Worm (Caenorhabditis elegans) whole organism, L4 larva: ENCODE results near the gene tomm-20.

Experiments
- R02D3.7 ChIP-seq: fragments of 150-350 bp; sonication (generic microtip); optimal IDR thresholded peaks from 3 replicates; lab custom pipeline; 2014; ENCODE audit warnings: missing biosample characterization, missing genetic modification characterization
- Y48G9A.11 ChIP-seq: fragments of 200-800 bp; sonication (Bioruptor generic); IDR thresholded peaks from 2 replicates; pipeline ENCODE4 v1.3.6; 2022; ENCODE audit warnings: missing genetic modification reagents, missing genetic modification characterization, missing compliant biosample characterization
- ZK546.5 ChIP-seq, 2 experiments: sonication (generic microtip); optimal IDR thresholded peaks; 2 replicates each; lab custom pipeline; 2017; ENCODE audit warnings: missing biosample characterization in 2 of 2, missing genetic modification characterization in 2 of 2
- aha-1 ChIP-seq: fragments of 150-350 bp; peaks from one replicate; lab custom pipeline; 2014; ENCODE audit warnings: missing biosample characterization, missing genetic modification characterization
- aly-2 ChIP-seq: sonication (generic microtip); optimal IDR thresholded peaks from 2 replicates; lab custom pipeline; 2018; ENCODE audit warnings: missing biosample characterization, missing genetic modification characterization
- attf-4 ChIP-seq: sonication (generic microtip); optimal IDR thresholded peaks from 3 replicates; lab custom pipeline; 2017; ENCODE audit warnings: missing biosample characterization, missing genetic modification characterization
- ceh-20 ChIP-seq: fragments of 200-800 bp; sonication (Bioruptor generic); IDR thresholded peaks from 2 replicates; pipeline ENCODE4 v1.3.6; 2022; ENCODE audit warnings: missing genetic modification reagents, missing genetic modification characterization, missing compliant biosample characterization
- ceh-32 ChIP-seq: sonication (generic microtip); optimal IDR thresholded peaks from 2 replicates; lab custom pipeline; 2016; ENCODE audit warnings: mild to moderate bottlenecking, missing genetic modification characterization, missing compliant biosample characterization; ENCODE audit not compliant: poor library complexity
- ceh-82 ChIP-seq: sonication (generic microtip); optimal IDR thresholded peaks from 2 replicates; lab custom pipeline; 2017; ENCODE audit warnings: missing biosample characterization, missing genetic modification characterization
- cey-2 ChIP-seq: sonication (generic microtip); optimal IDR thresholded peaks from 3 replicates; lab custom pipeline; 2017; ENCODE audit warnings: missing genetic modification characterization, mild to moderate bottlenecking, missing compliant biosample characterization, antibody characterized with exemption, borderline replicate concordance; ENCODE audit not compliant: insufficient read depth
- ctbp-1 ChIP-seq: fragments of 200-800 bp; sonication (Bioruptor generic); IDR thresholded peaks from 2 replicates; pipeline ENCODE4 v1.3.6; 2022; ENCODE audit warnings: missing genetic modification reagents, missing genetic modification characterization, missing compliant biosample characterization
- daf-12 ChIP-seq: fragments of 150-350 bp; optimal IDR thresholded peaks from 2 replicates; lab custom pipeline; 2014; ENCODE audit warnings: missing biosample characterization, missing genetic modification reagents, missing genetic modification characterization
- duxl-1 ChIP-seq: sonication (generic microtip); optimal IDR thresholded peaks from 2 replicates; lab custom pipeline; 2016; ENCODE audit warnings: mild to moderate bottlenecking, missing genetic modification characterization, moderate library complexity, missing compliant biosample characterization; ENCODE audit not compliant: poor library complexity
- fkh-10 ChIP-seq: fragments of 150-350 bp; optimal IDR thresholded peaks from 2 replicates; lab custom pipeline; 2014; ENCODE audit warnings: missing biosample characterization, missing genetic modification reagents, missing genetic modification characterization
- fos-1 ChIP-seq: fragments of 150-350 bp; optimal IDR thresholded peaks from 2 replicates; lab custom pipeline; 2014; ENCODE audit warnings: missing biosample characterization, missing genetic modification characterization
- lin-15B ChIP-seq: fragments of 150-350 bp; sonication (generic microtip); optimal IDR thresholded peaks from 3 replicates; lab custom pipeline; 2014; ENCODE audit warnings: missing biosample characterization, missing genetic modification characterization
- lin-29 ChIP-seq: fragments of 200-800 bp; sonication (Bioruptor generic); IDR thresholded peaks from 2 replicates; pipeline ENCODE4 v1.3.6; 2022; ENCODE audit warnings: missing genetic modification reagents, missing genetic modification characterization, missing compliant biosample characterization
- lsy-2 ChIP-seq, 2 experiments: fragments of 150-350 bp in 1 of 2; sonication (generic microtip) in 1 of 2; optimal IDR thresholded peaks; 2 replicates each; lab custom pipeline; 2014 to 2017; ENCODE audit warnings: missing biosample characterization in 2 of 2, missing genetic modification characterization in 2 of 2
- madf-9 ChIP-seq: fragments of 200-800 bp; sonication (Bioruptor generic); conservative IDR thresholded peaks from 2 replicates; pipeline ENCODE4 v1.3.6; 2022; ENCODE audit warnings: missing genetic modification reagents, missing genetic modification characterization, missing compliant biosample characterization
- mep-1 ChIP-seq: fragments of 150-350 bp; sonication (generic microtip); optimal IDR thresholded peaks from 3 replicates; lab custom pipeline; 2014; ENCODE audit warnings: missing biosample characterization, missing genetic modification characterization
- nhr-10 ChIP-seq: fragments of 150-350 bp; optimal IDR thresholded peaks from 2 replicates; lab custom pipeline; 2014; ENCODE audit warnings: missing biosample characterization, missing genetic modification characterization
- nhr-28 ChIP-seq: fragments of 150-350 bp; optimal IDR thresholded peaks from 2 replicates; lab custom pipeline; 2014; ENCODE audit warnings: missing biosample characterization, missing genetic modification characterization
- php-3 ChIP-seq: fragments of 200-800 bp; sonication (Bioruptor generic); IDR thresholded peaks from 2 replicates; pipeline ENCODE4 v1.3.6; 2022; ENCODE audit warnings: missing genetic modification reagents, missing genetic modification characterization, missing compliant biosample characterization
- snpc-1.2 ChIP-seq: fragments of 200-800 bp; sonication (Bioruptor generic); IDR thresholded peaks from 2 replicates; pipeline ENCODE4 v1.3.6; 2022; ENCODE audit warnings: missing genetic modification reagents, missing genetic modification characterization, missing compliant biosample characterization
- spr-1 ChIP-seq: sonication (generic microtip); optimal IDR thresholded peaks from 2 replicates; lab custom pipeline; 2016; ENCODE audit warnings: mild to moderate bottlenecking, missing genetic modification characterization, missing compliant biosample characterization
- tra-1 ChIP-seq: fragments of 200-800 bp; sonication (Bioruptor generic); IDR thresholded peaks from 2 replicates; pipeline ENCODE4 v1.3.6; 2022; ENCODE audit warnings: missing genetic modification reagents, missing genetic modification characterization, missing compliant biosample characterization
- unc-39 ChIP-seq: sonication (generic microtip); optimal IDR thresholded peaks from 2 replicates; lab custom pipeline; 2017; ENCODE audit warnings: missing biosample characterization, missing genetic modification characterization
- unc-62 ChIP-seq, 3 experiments: fragments of 150-350 bp in 1 of 3; sonication (generic microtip); optimal IDR thresholded peaks in 2 of 3; peaks in 1 of 3; 1 replicate in 1 of 3; 2 replicates in 2 of 3; lab custom pipeline; 2014 to 2017; ENCODE audit warnings: missing biosample characterization in 3 of 3, missing genetic modification characterization in 3 of 3, missing genetic modification reagents in 3 of 3, missing genotype in 1 of 3
- ztf-11 ChIP-seq: fragments of 150-350 bp; optimal IDR thresholded peaks from 2 replicates; lab custom pipeline; 2014; ENCODE audit warnings: missing biosample characterization, missing genetic modification characterization

The tomm-20 gene

ce11 chrV:12294091-12294490 is 49.2 kb downstream of the tomm-20 start:
- TF ChIP-seq ZK546.5 (tag; optimal IDR thresholded peaks at IDR 0.05; lab: Kevin White, UChicago): no peak
- no peak for TF ChIP-seq fkh-10
- TF ChIP-seq aha-1 (tag; lab: Kevin White, UChicago): no peak
- no peak for TF ChIP-seq lin-15B (tag; lab: Kevin White, UChicago)
- no peak for TF ChIP-seq snpc-1.2 (GFP tag; lab: Robert Waterston, UW)
- no peak for TF ChIP-seq duxl-1 (tag; lab: Kevin White, UChicago)
- no peak for TF ChIP-seq fos-1 (tag; lab: Kevin White, UChicago)
- TF ChIP-seq lin-29: no peak
- TF ChIP-seq ceh-82 (tag; lab: Kevin White, UChicago): no peak
- TF ChIP-seq php-3 (GFP tag; lab: Robert Waterston, UW): no peak
- no peak for TF ChIP-seq nhr-10 (tag; lab: Kevin White, UChicago)
- TF ChIP-seq spr-1: no peak
- TF ChIP-seq unc-39 (tag; lab: Kevin White, UChicago): no peak
- no peak for TF ChIP-seq aly-2
- no peak for TF ChIP-seq daf-12
- peak; percentile 34; the same call in 1 of the 2 replicates for TF ChIP-seq ceh-20 (GFP tag; lab: Robert Waterston, UW)
- no peak for TF ChIP-seq ztf-11
- TF ChIP-seq madf-9 (GFP tag; lab: Robert Waterston, UW): no peak
- TF ChIP-seq R02D3.7 (tag; lab: Kevin White, UChicago): no peak
- no peak for TF ChIP-seq lsy-2 (tag; optimal IDR thresholded peaks at IDR 0.05; lab: Kevin White, UChicago)
- TF ChIP-seq cey-2 (tag; lab: Kevin White, UChicago): no peak
- no peak for TF ChIP-seq ctbp-1 (GFP tag; lab: Robert Waterston, UW)
- peak; percentile 32 for TF ChIP-seq nhr-28 (tag; lab: Kevin White, UChicago)
- TF ChIP-seq Y48G9A.11: no peak
- TF ChIP-seq ceh-32 (tag; lab: Kevin White, UChicago): no peak
- TF ChIP-seq unc-62 (GFP tag; optimal IDR thresholded peaks at IDR 0.05 in 1 of 2; lab: Kevin White, UChicago): peak in 1 of 2 experiments; percentile 79
- TF ChIP-seq unc-62 (tag; optimal IDR thresholded peaks at IDR 0.05; lab: Kevin White, UChicago): no peak
- TF ChIP-seq tra-1 (GFP tag; lab: Robert Waterston, UW): 0 out of 2 replicates have a peak, but pooled peaks have one; percentile 26
- no peak for TF ChIP-seq mep-1 (tag; lab: Kevin White, UChicago)
- TF ChIP-seq attf-4 (tag; lab: Kevin White, UChicago): no peak
